Worm (Caenorhabditis elegans): ENCODE results near the gene pals-28.
A peak's percentile ranks its signal among the peaks of the same experiment; 100 is the strongest.

Gene pals-28

ce11 chrIII:4370585-4370984, 14.0 kb upstream of the pals-28 start, which contains the start of gene ckb-3:
ckb-3 (plus strand) TSS chrIII:4370885.
- TF ChIP-seq nfya-1 (tag; optimal IDR thresholded peaks at IDR 0.05; ENCODE audit: insufficient read depth) (no peak), lsy-12 (tag; optimal IDR thresholded peaks at IDR 0.05) (no peak), fkh-2 (tag; optimal IDR thresholded peaks at IDR 0.05) (no peak), elt-1 (tag; optimal IDR thresholded peaks at IDR 0.05) (no peak), lin-39 (tag; optimal IDR thresholded peaks at IDR 0.05) (no peak), R02D3.7 (tag; optimal IDR thresholded peaks at IDR 0.05) (no peak)

- TF ChIP-seq pha-4 (tag; optimal IDR thresholded peaks at IDR 0.05): peak; percentile 24
- TF ChIP-seq nhr-237 (tag; optimal IDR thresholded peaks at IDR 0.05): no peak
Measured at ce11 chrIII:4372894-4373293, 11.7 kb upstream of the pals-28 start.

ce11 chrIII:4374854-4375253, 9.7 kb upstream of the pals-28 start, which contains the start of gene pals-26:
pals-26 (plus strand) TSS chrIII:4375154.
- TF ChIP-seq elt-2 (tag; optimal IDR thresholded peaks at IDR 0.05): no peak
- TF ChIP-seq unc-39 (tag; optimal IDR thresholded peaks at IDR 0.05): no peak
- no peak for TF ChIP-seq elt-3 (tag; optimal IDR thresholded peaks at IDR 0.05)

- peak; percentile 34 for TF ChIP-seq nfya-1 (tag; optimal IDR thresholded peaks at IDR 0.05; ENCODE audit: insufficient read depth)
- peak; percentile 40 for TF ChIP-seq elt-2 (tag; optimal IDR thresholded peaks at IDR 0.05)
- TF ChIP-seq elt-3 (tag; optimal IDR thresholded peaks at IDR 0.05): peak in 1 of 3 experiments; percentile 16
- TF ChIP-seq tbx-2 (tag; optimal IDR thresholded peaks at IDR 0.05): peak; percentile 29
- peak; percentile 67 for TF ChIP-seq nhr-25 (tag; optimal IDR thresholded peaks at IDR 0.05)
- TF ChIP-seq nhr-77 (tag; optimal IDR thresholded peaks at IDR 0.05): peak; percentile 49
- TF ChIP-seq hmg-11 (tag; optimal IDR thresholded peaks at IDR 0.05): peak; percentile 68
- TF ChIP-seq pha-4 (tag; optimal IDR thresholded peaks at IDR 0.05): peak; percentile 29
- TF ChIP-seq lsy-12 (tag; optimal IDR thresholded peaks at IDR 0.05): peak; percentile 44
- peak; percentile 54 for TF ChIP-seq nhr-43 (tag; optimal IDR thresholded peaks at IDR 0.05; ENCODE audit: poor library complexity, severe bottlenecking)
- TF ChIP-seq ztf-4 (tag; optimal IDR thresholded peaks at IDR 0.05): peak; percentile 63
- peak; percentile 54 for TF ChIP-seq nhr-23 (tag; optimal IDR thresholded peaks at IDR 0.05)
- peak; percentile 9 for TF ChIP-seq jun-1 (tag; optimal IDR thresholded peaks at IDR 0.05)
Measured at ce11 chrIII:4378600-4379293, 5.8 kb upstream of the pals-28 start.

ce11 chrIII:4379717-4380116, 4.9 kb upstream of the pals-28 start, which contains the start of gene B0284.3:
B0284.3 (minus strand) TSS chrIII:4379817.
- TF ChIP-seq eor-1 (tag; optimal IDR thresholded peaks at IDR 0.05): no peak
- no peak for TF ChIP-seq ztf-11 (tag; optimal IDR thresholded peaks at IDR 0.05)
- no peak for TF ChIP-seq nhr-12 (tag; optimal IDR thresholded peaks at IDR 0.05)
- no peak for TF ChIP-seq unc-39 (tag; optimal IDR thresholded peaks at IDR 0.05)
- TF ChIP-seq nfya-1 (tag; optimal IDR thresholded peaks at IDR 0.05; ENCODE audit: insufficient read depth): no peak
- no peak for TF ChIP-seq skn-1 (tag; optimal IDR thresholded peaks at IDR 0.05)
- no peak for TF ChIP-seq ceh-82 (tag; optimal IDR thresholded peaks at IDR 0.05)
- no peak for TF ChIP-seq zag-1 (tag; optimal IDR thresholded peaks at IDR 0.05)
- TF ChIP-seq nhr-23 (tag; optimal IDR thresholded peaks at IDR 0.05): no peak
- no peak for TF ChIP-seq unc-62 (GFP tag; optimal IDR thresholded peaks at IDR 0.05)
- TF ChIP-seq ZK546.5 (tag; optimal IDR thresholded peaks at IDR 0.05): no peak
- TF ChIP-seq nhr-77 (tag; optimal IDR thresholded peaks at IDR 0.05): no peak
- no peak for TF ChIP-seq sea-2 (GFP tag; optimal IDR thresholded peaks at IDR 0.05)
- no peak for TF ChIP-seq lin-39 (tag; optimal IDR thresholded peaks at IDR 0.05)
- no peak for TF ChIP-seq nhr-237 (tag; optimal IDR thresholded peaks at IDR 0.05)
- TF ChIP-seq hmg-11 (tag; optimal IDR thresholded peaks at IDR 0.05): no peak
- TF ChIP-seq egl-27 (tag; optimal IDR thresholded peaks at IDR 0.05): no peak
- TF ChIP-seq nhr-25 (tag; optimal IDR thresholded peaks at IDR 0.05): no peak

ce11 chrIII:4380835-4381234, 3.8 kb upstream of the pals-28 start:
- TF ChIP-seq lin-15B (tag; optimal IDR thresholded peaks at IDR 0.05) (peak; percentile 37), egl-5 (tag; optimal IDR thresholded peaks at IDR 0.05) (peak; percentile 31), nfya-1 (tag; optimal IDR thresholded peaks at IDR 0.05; ENCODE audit: insufficient read depth) (peak; percentile 49), snpc-4 (tag; optimal IDR thresholded peaks at IDR 0.05) (peak; percentile 27), nhr-11 (tag; optimal IDR thresholded peaks at IDR 0.05) (no peak)
